Worm (Caenorhabditis elegans): ENCODE data around the gene Y69A2AR.23.
A peak's percentile ranks its signal among the peaks of the same experiment; 100 is the strongest.

DNA sequence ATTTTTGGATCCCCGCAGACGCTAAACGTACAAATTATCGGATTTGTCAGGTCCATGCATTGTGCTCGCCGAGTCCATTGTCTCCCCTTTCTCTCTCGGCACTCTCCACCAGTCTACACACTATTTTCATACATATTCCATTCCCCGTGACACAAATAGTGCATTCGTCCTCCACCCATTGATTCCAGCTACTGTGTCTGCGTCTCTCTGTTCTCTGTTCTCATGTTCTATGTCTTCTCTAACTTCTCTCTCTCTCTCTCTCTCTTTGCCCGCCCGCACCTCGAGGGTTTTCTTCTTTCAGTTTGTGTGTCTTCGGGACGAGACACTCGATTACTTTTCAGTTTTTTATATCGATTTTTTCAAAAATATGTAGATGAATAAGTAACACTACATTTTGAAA is 48.1 kb upstream of the Y69A2AR.23 start:
- TF ChIP-seq him-1 (tag; optimal IDR thresholded peaks at IDR 0.05) (peak; percentile 37), W03F9.2 (tag; optimal IDR thresholded peaks at IDR 0.05) (peak; percentile 50)

All from whole organism, L4/young adult.